Worm (Caenorhabditis elegans): ENCODE data around the gene col-161.

Gene col-161

ce11 chrV:13300492-13300891 lies 17.3 kb downstream of the col-161 start:
- TF ChIP-seq fos-1 (tag; optimal IDR thresholded peaks at IDR 0.05) (no peak), nhr-129 (tag; optimal IDR thresholded peaks at IDR 0.05) (peak; percentile 10)

- TF ChIP-seq nhr-21 (tag; optimal IDR thresholded peaks at IDR 0.05): no peak
- TF ChIP-seq ztf-1 (GFP tag; conservative IDR thresholded peaks at IDR 0.05): no peak
- no peak for TF ChIP-seq sma-9 (GFP tag; optimal IDR thresholded peaks at IDR 0.05)
- no peak for TF ChIP-seq sma-9 (tag; optimal IDR thresholded peaks at IDR 0.05)
- TF ChIP-seq unc-55 (GFP tag; optimal IDR thresholded peaks at IDR 0.05): no peak
These were observed 18.4 kb downstream of the col-161 start for ce11 chrV:13299398-13299797.

- peak; percentile 56 for TF ChIP-seq nhr-129 (tag; optimal IDR thresholded peaks at IDR 0.05)
- TF ChIP-seq nhr-12 (tag; optimal IDR thresholded peaks at IDR 0.05): no peak
These were observed 19.1 kb downstream of the col-161 start for ce11 chrV:13298706-13299105.

- TF ChIP-seq egl-27 (tag; optimal IDR thresholded peaks at IDR 0.05) (no peak), nhr-77 (tag; optimal IDR thresholded peaks at IDR 0.05) (no peak), mdl-1 (tag; optimal IDR thresholded peaks at IDR 0.05) (no peak), nhr-11 (tag; optimal IDR thresholded peaks at IDR 0.05) (no peak), nhr-237 (tag; optimal IDR thresholded peaks at IDR 0.05) (no peak), F13H6.1 (tag; optimal IDR thresholded peaks at IDR 0.05) (no peak), ztf-4 (tag; optimal IDR thresholded peaks at IDR 0.05) (no peak)
These were observed 20.6 kb downstream of the col-161 start, which contains the start of gene C26E1.1 for ce11 chrV:13297220-13297619. Gene C26E1.1 (plus strand): TSS chrV:13297520.

ce11 chrV:13295859-13296258 lies 22.0 kb downstream of the col-161 start, which contains the start of gene uig-1:
Gene uig-1 (minus strand): TSS chrV:13295978.
- TF ChIP-seq lin-11 (tag; optimal IDR thresholded peaks at IDR 0.05) (no peak), nhr-21 (tag; optimal IDR thresholded peaks at IDR 0.05) (no peak), C34F6.9 (tag; optimal IDR thresholded peaks at IDR 0.05) (peak; percentile 16), ztf-4 (tag; optimal IDR thresholded peaks at IDR 0.05) (no peak), nhr-237 (tag; optimal IDR thresholded peaks at IDR 0.05) (no peak), peb-1 (tag; optimal IDR thresholded peaks at IDR 0.05) (no peak), skn-1 (tag; optimal IDR thresholded peaks at IDR 0.05) (no peak), F13H6.1 (tag; optimal IDR thresholded peaks at IDR 0.05) (peak; percentile 22), zag-1 (tag; optimal IDR thresholded peaks at IDR 0.05) (no peak), elt-1 (tag; optimal IDR thresholded peaks at IDR 0.05) (no peak), unc-55 (GFP tag; optimal IDR thresholded peaks at IDR 0.05) (no peak), sma-9 (GFP tag; optimal IDR thresholded peaks at IDR 0.05) (peak; percentile 14), sma-9 (tag; optimal IDR thresholded peaks at IDR 0.05) (no peak), nhr-129 (tag; optimal IDR thresholded peaks at IDR 0.05) (peak; percentile 24), ztf-11 (tag; optimal IDR thresholded peaks at IDR 0.05) (no peak), nhr-6 (tag; optimal IDR thresholded peaks at IDR 0.05) (no peak), lsy-2 (tag; optimal IDR thresholded peaks at IDR 0.05) (peak in 1 of 2 experiments; percentile 16), blmp-1 (tag; optimal IDR thresholded peaks at IDR 0.05; ENCODE audit: insufficient read depth) (no peak)

ce11 chrV:13294507-13294906 lies 23.3 kb downstream of the col-161 start:
- TF ChIP-seq nhr-23 (tag; optimal IDR thresholded peaks at IDR 0.05) (no peak), nhr-10 (tag; optimal IDR thresholded peaks at IDR 0.05) (no peak), ztf-4 (tag; optimal IDR thresholded peaks at IDR 0.05) (no peak), sma-3 (GFP tag; optimal IDR thresholded peaks at IDR 0.05) (no peak), ztf-1 (GFP tag; conservative IDR thresholded peaks at IDR 0.05) (no peak), skn-1 (tag; optimal IDR thresholded peaks at IDR 0.05) (no peak), mbf-1 (tag; optimal IDR thresholded peaks at IDR 0.05) (no peak), nhr-6 (tag; optimal IDR thresholded peaks at IDR 0.05) (no peak), elt-3 (tag; optimal IDR thresholded peaks at IDR 0.05) (no peak), sma-9 (GFP tag; optimal IDR thresholded peaks at IDR 0.05) (no peak), sma-9 (tag; optimal IDR thresholded peaks at IDR 0.05) (no peak), C34F6.9 (tag; optimal IDR thresholded peaks at IDR 0.05) (no peak), nhr-129 (tag; optimal IDR thresholded peaks at IDR 0.05) (no peak), lin-39 (tag; optimal IDR thresholded peaks at IDR 0.05) (no peak), unc-39 (tag; optimal IDR thresholded peaks at IDR 0.05) (no peak), Y55F3AM.14 (GFP tag; optimal IDR thresholded peaks at IDR 0.05) (no peak), ceh-82 (tag; optimal IDR thresholded peaks at IDR 0.05) (no peak), blmp-1 (tag; optimal IDR thresholded peaks at IDR 0.05; ENCODE audit: insufficient read depth) (no peak), nhr-77 (tag; optimal IDR thresholded peaks at IDR 0.05) (no peak), alr-1 (tag; optimal IDR thresholded peaks at IDR 0.05) (no peak)
